Worm (Caenorhabditis elegans): Measurements from ENCODE around the gene Y73B3A.11.

- TF ChIP-seq ama-1 (optimal IDR thresholded peaks at IDR 0.05) (no peak), nhr-11 (tag; optimal IDR thresholded peaks at IDR 0.05) (no peak)
Measured at ce11 chrX:146832-147231, 1.1 kb upstream of the Y73B3A.11 start.

All from whole organism, L3 larva.